Worm (Caenorhabditis elegans) whole organism, L1 larva: ENCODE data around the gene srg-41.

Experiments
- C04F5.9 ChIP-seq: sonication (generic microtip); optimal IDR thresholded peaks from 2 replicates; lab custom pipeline; 2016; ENCODE audit warnings: missing genetic modification characterization, missing compliant biosample characterization
- C34B4.2 ChIP-seq: sonication (generic microtip); optimal IDR thresholded peaks from 2 replicates; lab custom pipeline; 2017; ENCODE audit warnings: mild to moderate bottlenecking, missing genetic modification characterization, missing compliant biosample characterization
- F16B12.6 ChIP-seq: fragments of 150-350 bp; optimal IDR thresholded peaks from 2 replicates; lab custom pipeline; 2014; ENCODE audit warnings: missing biosample characterization, missing genetic modification characterization
- Y116A8C.19 ChIP-seq: sonication (generic microtip); optimal IDR thresholded peaks from 2 replicates; lab custom pipeline; 2016; ENCODE audit warnings: missing compliant biosample characterization, missing genetic modification characterization, borderline replicate concordance
- aha-1 ChIP-seq: fragments of 150-350 bp; optimal IDR thresholded peaks from 2 replicates; lab custom pipeline; 2014; ENCODE audit warnings: missing biosample characterization, missing genetic modification characterization
- ceh-8 ChIP-seq: fragments of 200-800 bp; sonication (Bioruptor generic); optimal IDR thresholded peaks from 2 replicates; lab custom pipeline; 2018; ENCODE audit warnings: mild to moderate bottlenecking, missing genetic modification characterization, moderate library complexity, missing compliant biosample characterization
- ceh-82 ChIP-seq, 3 experiments: fragments of 150-350 bp in 1 of 3; sonication (generic microtip) in 2 of 3; optimal IDR thresholded peaks; 2 replicates each; lab custom pipeline; 2014 to 2017; ENCODE audit warnings: missing biosample characterization in 3 of 3, missing genetic modification characterization in 3 of 3
- dpl-1 ChIP-seq, 3 experiments: fragments of 150-350 bp in 2 of 3; sonication (generic microtip) in 1 of 3; optimal IDR thresholded peaks; 2 replicates each; lab custom pipeline; 2014 to 2017; ENCODE audit warnings: missing biosample characterization in 3 of 3, missing genetic modification characterization in 3 of 3, missing genetic modification reagents in 3 of 3
- dsc-1 ChIP-seq: sonication (generic microtip); optimal IDR thresholded peaks from 2 replicates; lab custom pipeline; 2016; ENCODE audit warnings: mild to moderate bottlenecking, missing genetic modification characterization, missing compliant biosample characterization
- egl-13 ChIP-seq: sonication (generic microtip); optimal IDR thresholded peaks from 2 replicates; lab custom pipeline; 2016; ENCODE audit warnings: missing genotype, missing genetic modification reagents, missing genetic modification characterization, missing compliant biosample characterization
- elt-2 ChIP-seq: sonication (generic microtip); optimal IDR thresholded peaks from 2 replicates; lab custom pipeline; 2016; ENCODE audit warnings: missing genetic modification characterization, mild to moderate bottlenecking, inconsistent platforms, missing compliant biosample characterization, missing genetic modification reagents
- elt-3 ChIP-seq, 6 experiments: fragments of 150-350 bp in 1 of 6; sonication (generic microtip); optimal IDR thresholded peaks; 2 replicates each; lab custom pipeline; 2017 to 2018; ENCODE audit warnings: missing biosample characterization in 6 of 6, missing genetic modification characterization in 6 of 6, inconsistent platforms in 1 of 6
- fkh-4 ChIP-seq: sonication (generic microtip); optimal IDR thresholded peaks from 2 replicates; lab custom pipeline; 2016; ENCODE audit warnings: missing compliant biosample characterization, missing genetic modification characterization, borderline replicate concordance
- fkh-8 ChIP-seq: sonication (generic microtip); optimal IDR thresholded peaks from 2 replicates; lab custom pipeline; 2016; ENCODE audit warnings: mild to moderate bottlenecking, missing genetic modification characterization, missing compliant biosample characterization
- fos-1 ChIP-seq: fragments of 150-350 bp; optimal IDR thresholded peaks from 2 replicates; lab custom pipeline; 2014; ENCODE audit warnings: missing biosample characterization, missing genetic modification characterization
- grh-1 ChIP-seq: fragments of 200-800 bp; sonication (Bioruptor generic); IDR thresholded peaks from 2 replicates; pipeline ENCODE4 v1.3.6; 2022; ENCODE audit warnings: missing genetic modification reagents, missing genetic modification characterization, missing compliant biosample characterization
- hlh-17 ChIP-seq: fragments of 200-800 bp; sonication (Bioruptor generic); optimal IDR thresholded peaks from 2 replicates; lab custom pipeline; 2018; ENCODE audit warnings: missing genetic modification characterization, mild to moderate bottlenecking, missing compliant biosample characterization, moderate library complexity, borderline replicate concordance
- hlh-4 ChIP-seq: sonication (generic microtip); optimal IDR thresholded peaks from 2 replicates; lab custom pipeline; 2016; ENCODE audit warnings: mild to moderate bottlenecking, missing genetic modification characterization, missing compliant biosample characterization
- isw-1 ChIP-seq: fragments of 200-800 bp; sonication (Bioruptor generic); IDR thresholded peaks from 2 replicates; pipeline ENCODE4 v1.3.6; 2022; ENCODE audit warnings: missing genetic modification characterization, missing compliant biosample characterization
- jun-1 ChIP-seq: fragments of 150-350 bp; optimal IDR thresholded peaks from 2 replicates; lab custom pipeline; 2014; ENCODE audit warnings: missing biosample characterization, missing genetic modification reagents, missing genetic modification characterization
- lin-14 ChIP-seq: fragments of 200-800 bp; sonication (Bioruptor generic); optimal IDR thresholded peaks from 2 replicates; lab custom pipeline; 2018; ENCODE audit warnings: mild to moderate bottlenecking, missing genetic modification characterization, moderate library complexity, missing compliant biosample characterization
- lin-15B ChIP-seq: fragments of 150-350 bp; sonication (generic microtip); optimal IDR thresholded peaks from 3 replicates; lab custom pipeline; 2014; ENCODE audit warnings: missing biosample characterization, missing genetic modification characterization
- lin-39 ChIP-seq: fragments of 150-350 bp; optimal IDR thresholded peaks from 2 replicates; lab custom pipeline; 2014; ENCODE audit warnings: missing biosample characterization, missing genetic modification reagents, missing genetic modification characterization
- lsy-2 ChIP-seq, 2 experiments: fragments of 150-350 bp; optimal IDR thresholded peaks; 2 replicates each; lab custom pipeline; 2014; ENCODE audit warnings: missing biosample characterization in 2 of 2, missing genetic modification characterization in 2 of 2
- mep-1 ChIP-seq: fragments of 150-350 bp; optimal IDR thresholded peaks from 2 replicates; lab custom pipeline; 2014; ENCODE audit warnings: missing biosample characterization, missing genetic modification characterization
- nhr-19 ChIP-seq: fragments of 200-800 bp; sonication (Bioruptor generic); conservative IDR thresholded peaks from 2 replicates; pipeline ENCODE4 v1.3.6; 2022; ENCODE audit warnings: missing genetic modification characterization, missing compliant biosample characterization
- nhr-20 ChIP-seq: sonication (generic microtip); optimal IDR thresholded peaks from 2 replicates; lab custom pipeline; 2016; ENCODE audit warnings: mild to moderate bottlenecking, missing genetic modification characterization, missing compliant biosample characterization
- nhr-47 ChIP-seq: sonication (generic microtip); optimal IDR thresholded peaks from 2 replicates; lab custom pipeline; 2016; ENCODE audit warnings: mild to moderate bottlenecking, missing genetic modification characterization, moderate library complexity, missing compliant biosample characterization
- nhr-71 ChIP-seq: sonication (generic microtip); optimal IDR thresholded peaks from 2 replicates; lab custom pipeline; 2016; ENCODE audit warnings: mild to moderate bottlenecking, missing genetic modification characterization, moderate library complexity, missing compliant biosample characterization
- nhr-77 ChIP-seq: fragments of 150-350 bp; optimal IDR thresholded peaks from 2 replicates; lab custom pipeline; 2014; ENCODE audit warnings: missing biosample characterization, missing genetic modification characterization
- nhr-85 ChIP-seq: sonication (generic microtip); peaks from one replicate; lab custom pipeline; 2016; ENCODE audit warnings: missing genetic modification characterization, inconsistent platforms, missing compliant biosample characterization
- pag-3 ChIP-seq: sonication (generic microtip); optimal IDR thresholded peaks from 2 replicates; lab custom pipeline; 2017; ENCODE audit warnings: missing genetic modification characterization, mild to moderate bottlenecking, missing compliant biosample characterization, antibody characterized with exemption, borderline replicate concordance; ENCODE audit not compliant: insufficient read depth
- pax-3 ChIP-seq: fragments of 200-800 bp; sonication (Bioruptor generic); optimal IDR thresholded peaks from 2 replicates; lab custom pipeline; 2018; ENCODE audit warnings: mild to moderate bottlenecking, missing genetic modification characterization, moderate library complexity, missing compliant biosample characterization
- rnt-1 ChIP-seq: sonication (generic microtip); optimal IDR thresholded peaks from 2 replicates; lab custom pipeline; 2016; ENCODE audit warnings: mild to moderate bottlenecking, missing genetic modification characterization, moderate library complexity, missing compliant biosample characterization
- snpc-4 ChIP-seq: fragments of 150-350 bp; optimal IDR thresholded peaks from 2 replicates; lab custom pipeline; 2014; ENCODE audit warnings: missing biosample characterization, missing genetic modification characterization
- snu-23 ChIP-seq: sonication (generic microtip); optimal IDR thresholded peaks from 2 replicates; lab custom pipeline; 2016; ENCODE audit warnings: missing genetic modification characterization, missing compliant biosample characterization
- sptf-1 ChIP-seq: fragments of 150-350 bp; optimal IDR thresholded peaks from 2 replicates; lab custom pipeline; 2014; ENCODE audit warnings: missing biosample characterization, missing genetic modification characterization
- sup-37 ChIP-seq: fragments of 200-800 bp; sonication (Bioruptor generic); optimal IDR thresholded peaks from 2 replicates; lab custom pipeline; 2018; ENCODE audit warnings: mild to moderate bottlenecking, missing genetic modification characterization, missing compliant biosample characterization
- tbx-2 ChIP-seq: sonication (generic microtip); optimal IDR thresholded peaks from 2 replicates; lab custom pipeline; 2016; ENCODE audit warnings: missing genetic modification characterization, missing compliant biosample characterization
- unc-130 ChIP-seq: fragments of 150-350 bp; optimal IDR thresholded peaks from 2 replicates; lab custom pipeline; 2017; ENCODE audit warnings: missing biosample characterization, missing genetic modification characterization, inconsistent platforms
- unc-86 ChIP-seq: sonication (generic microtip); optimal IDR thresholded peaks from 2 replicates; lab custom pipeline; 2016; ENCODE audit warnings: missing genetic modification characterization, missing compliant biosample characterization
- xbp-1 ChIP-seq: sonication (generic microtip); optimal IDR thresholded peaks from 2 replicates; lab custom pipeline; 2016; ENCODE audit warnings: missing genetic modification characterization, missing compliant biosample characterization
- zip-4 ChIP-seq: fragments of 200-800 bp; sonication (Bioruptor generic); optimal IDR thresholded peaks from 2 replicates; lab custom pipeline; 2018; ENCODE audit warnings: mild to moderate bottlenecking, missing genetic modification characterization, moderate library complexity, missing compliant biosample characterization
- ztf-11 ChIP-seq, 2 experiments: sonication (generic microtip); optimal IDR thresholded peaks; 2 replicates each; lab custom pipeline; 2016 to 2017; ENCODE audit warnings: missing genetic modification characterization in 2 of 2, missing biosample characterization in 1 of 2, missing compliant biosample characterization in 1 of 2

Gene srg-41

ce11 chrV:11123817-11124337 lies 37.8 kb downstream of the srg-41 start, which contains the start of the genes atp-5 and lmtr-3 (continued):
- peak; percentile 66 to 78 for TF ChIP-seq lsy-2 (tag; optimal IDR thresholded peaks at IDR 0.05; lab: Kevin White, UChicago)
- peak; percentile 19 for TF ChIP-seq lin-39 (tag; lab: Kevin White, UChicago)
- TF ChIP-seq fkh-4 (tag; lab: Kevin White, UChicago) = peak; percentile 82
- TF ChIP-seq snpc-4 (tag; lab: Kevin White, UChicago) = peak; percentile 63
- TF ChIP-seq dsc-1 = peak; percentile 72
- peak; percentile 32 for TF ChIP-seq C04F5.9 (tag; lab: Kevin White, UChicago)
- TF ChIP-seq elt-2 (tag; lab: Kevin White, UChicago) = peak; percentile 30
- no peak for TF ChIP-seq hlh-17 (GFP tag; lab: Kevin White, UChicago)
- no peak for TF ChIP-seq grh-1 (GFP tag; lab: Robert Waterston, UW)
- peak; percentile 75 for TF ChIP-seq mep-1
- TF ChIP-seq nhr-77 = peak; percentile 16
- TF ChIP-seq nhr-71 (tag; lab: Kevin White, UChicago) = peak; percentile 89
- peak; percentile 15 to 81 (median 53) for TF ChIP-seq ceh-82 (tag; optimal IDR thresholded peaks at IDR 0.05; lab: Kevin White, UChicago)
- TF ChIP-seq nhr-85 (tag; lab: Kevin White, UChicago) = peak; percentile 88
- TF ChIP-seq ceh-8 (GFP tag; lab: Kevin White, UChicago) = no peak
- peak; percentile 80 for TF ChIP-seq tbx-2
- peak; percentile 82 for TF ChIP-seq snu-23 (GFP tag; lab: Kevin White, UChicago)
- peak; percentile 85 for TF ChIP-seq fkh-8 (tag; lab: Kevin White, UChicago)
- TF ChIP-seq zip-4 (GFP tag; lab: Kevin White, UChicago) = no peak
- TF ChIP-seq F16B12.6 (tag; lab: Kevin White, UChicago) = no peak
- TF ChIP-seq aha-1 (tag; lab: Kevin White, UChicago) = no peak
- TF ChIP-seq pax-3 = peak; percentile 68
- peak; percentile 58 for TF ChIP-seq egl-13 (tag; lab: Kevin White, UChicago)
- TF ChIP-seq hlh-4 = no peak
- peak; percentile 75 for TF ChIP-seq nhr-19 (GFP tag; lab: Robert Waterston, UW)
- TF ChIP-seq nhr-47 = peak; percentile 81
- peak; percentile 58 for TF ChIP-seq unc-86 (tag; lab: Kevin White, UChicago)
- no peak for TF ChIP-seq sup-37 (GFP tag; lab: Kevin White, UChicago)
- TF ChIP-seq elt-3 (tag; optimal IDR thresholded peaks at IDR 0.05; lab: Kevin White, UChicago) = peak in 1 of 6 experiments; percentile 68
- no peak for TF ChIP-seq Y116A8C.19 (tag; lab: Kevin White, UChicago)
- no peak for TF ChIP-seq C34B4.2 (tag; lab: Kevin White, UChicago)
- peak; percentile 54 for TF ChIP-seq jun-1 (tag; lab: Kevin White, UChicago)
- TF ChIP-seq lin-14 (GFP tag; lab: Kevin White, UChicago) = peak; percentile 90
- peak; percentile 64 for TF ChIP-seq lin-15B (tag; lab: Kevin White, UChicago)
- peak; percentile 62 for TF ChIP-seq unc-130 (tag; lab: Kevin White, UChicago)
- TF ChIP-seq fos-1 (tag; lab: Kevin White, UChicago) = no peak
- peak; percentile 78 for TF ChIP-seq nhr-20 (tag; lab: Kevin White, UChicago)
- peak in 1 of 2 experiments; percentile 81 for TF ChIP-seq ztf-11 (tag; optimal IDR thresholded peaks at IDR 0.05; lab: Kevin White, UChicago)
- TF ChIP-seq pag-3 (tag; lab: Kevin White, UChicago) = peak; percentile 1
- peak; percentile 65 for TF ChIP-seq isw-1 (GFP tag; lab: Robert Waterston, UW)
- peak; percentile 66 for TF ChIP-seq xbp-1
- peak; percentile 98 for TF ChIP-seq rnt-1 (tag; lab: Kevin White, UChicago)
- no peak for TF ChIP-seq sptf-1 (tag; lab: Kevin White, UChicago)
- TF ChIP-seq dpl-1 (GFP tag; optimal IDR thresholded peaks at IDR 0.05; lab: Kevin White, UChicago) = peak; percentile 68 to 81 (median 69)
- TF ChIP-seq, all 84 proteins: peak for 47
